Worm (Caenorhabditis elegans) whole organism, L1 larva: ENCODE data around the gene C53A5.2.

Source experiments
- ceh-90 ChIP-seq: sonication (generic microtip); optimal IDR thresholded peaks from 2 replicates; lab custom pipeline; 2016; ENCODE audit warnings: missing genetic modification characterization, missing compliant biosample characterization
- lin-39 ChIP-seq: fragments of 150-350 bp; optimal IDR thresholded peaks from 2 replicates; lab custom pipeline; 2014; ENCODE audit warnings: missing biosample characterization, missing genetic modification reagents, missing genetic modification characterization
- lsy-2 ChIP-seq, 2 experiments: fragments of 150-350 bp; optimal IDR thresholded peaks; 2 replicates each; lab custom pipeline; 2014; ENCODE audit warnings: missing biosample characterization in 2 of 2, missing genetic modification characterization in 2 of 2

DNA sequence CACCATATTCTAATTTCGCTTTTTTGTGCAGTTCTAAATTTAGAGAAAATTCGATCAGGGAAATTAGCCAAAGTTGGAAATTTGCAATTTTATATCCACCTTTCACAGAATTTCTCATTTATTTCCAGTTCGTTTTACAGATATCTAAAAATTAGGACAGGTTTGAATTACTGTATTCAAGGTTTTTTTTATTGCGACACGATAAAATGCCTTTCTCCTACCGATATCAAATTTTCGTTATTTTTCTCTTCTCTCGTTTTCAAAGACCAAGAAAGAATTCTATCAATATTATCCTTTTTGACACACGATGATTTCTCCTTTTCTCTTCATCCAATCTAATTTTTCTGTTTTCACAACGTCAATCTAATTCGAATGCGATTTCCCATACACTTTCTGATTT is 23.6 kb upstream of the C53A5.2 start, which contains the start of gene C53A5.13:
- TF ChIP-seq lin-39 (tag; lab: Kevin White, UChicago) = no peak
- TF ChIP-seq ceh-90 = no peak
- TF ChIP-seq lsy-2 (tag; optimal IDR thresholded peaks at IDR 0.05; lab: Kevin White, UChicago) = no peak
